Worm (Caenorhabditis elegans): ENCODE data around the gene npr-27.

DNA sequence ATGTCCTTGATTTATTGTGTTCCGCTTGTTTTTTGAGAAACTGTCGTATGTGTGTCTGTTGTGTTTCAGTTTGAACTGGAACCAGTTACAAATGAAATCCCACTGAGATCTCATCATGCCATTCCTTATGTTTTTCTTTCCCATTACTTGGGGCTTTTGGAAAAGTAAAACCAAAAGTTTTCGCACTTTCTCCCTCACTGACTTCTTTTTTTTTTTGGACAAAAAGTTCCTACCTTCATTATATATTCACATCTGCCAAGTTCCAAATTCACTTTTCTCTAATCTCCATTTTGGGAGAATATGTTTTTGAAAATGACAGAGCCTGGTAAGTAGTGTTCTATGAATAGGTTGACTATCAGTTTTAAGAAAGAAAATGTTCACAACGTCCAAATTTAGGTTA is 28.8 kb upstream of the npr-27 start, which contains the start of gene C06E4.2:
- TF ChIP-seq flt-1 (GFP tag; IDR thresholded peaks at IDR 0.05) (no peak), tab-1 (GFP tag; IDR thresholded peaks at IDR 0.05) (no peak), T22C8.4 (GFP tag; IDR thresholded peaks at IDR 0.05) (no peak), ref-1 (GFP tag; conservative IDR thresholded peaks at IDR 0.05) (no peak), cog-1 (tag; optimal IDR thresholded peaks at IDR 0.05) (no peak), ztf-23 (GFP tag; IDR thresholded peaks at IDR 0.05) (no peak), med-1 (GFP tag; optimal IDR thresholded peaks at IDR 0.05; ENCODE audit: insufficient read depth) (no peak), ztf-29 (GFP tag; IDR thresholded peaks at IDR 0.05) (no peak), klf-2 (GFP tag; conservative IDR thresholded peaks at IDR 0.05) (no peak)

Data from whole organism, midembryonic.